Fruit fly (Drosophila melanogaster): ENCODE data around the gene CG31278.

The CG31278 gene

DNA sequence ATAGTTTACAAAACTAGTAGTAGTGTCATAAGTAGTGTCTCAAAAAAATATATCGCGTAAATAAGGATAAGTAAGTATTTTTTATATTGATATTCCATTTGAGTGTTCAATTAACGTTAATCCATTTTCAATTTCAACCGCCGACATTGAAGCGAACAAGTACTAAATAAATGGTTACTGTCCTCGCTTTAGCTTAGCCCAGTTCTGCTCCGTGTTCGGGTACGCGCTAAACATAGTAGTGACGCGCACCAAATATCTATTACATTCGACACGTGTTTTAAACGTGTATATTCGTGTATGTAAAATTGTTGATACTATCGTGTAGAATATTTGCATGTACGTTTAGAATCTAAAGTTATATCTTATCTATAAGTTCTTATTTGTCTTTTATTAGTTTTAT lies 33.0 kb downstream of the CG31278 start:
- TF ChIP-seq bab1 (GFP tag; optimal IDR thresholded peaks at IDR 0.05): peak; percentile 56
- TF ChIP-seq cnc (optimal IDR thresholded peaks at IDR 0.05): no peak
- no peak for TF ChIP-seq CG5204 (GFP tag; optimal IDR thresholded peaks at IDR 0.05)
- peak; percentile 43 for TF ChIP-seq CG1620 (GFP tag; optimal IDR thresholded peaks at IDR 0.05)
- TF ChIP-seq CG14711 (tag; optimal IDR thresholded peaks at IDR 0.05): peak; percentile 20
- peak; percentile 25 for TF ChIP-seq Crg-1 (GFP tag; optimal IDR thresholded peaks at IDR 0.05)

DNA sequence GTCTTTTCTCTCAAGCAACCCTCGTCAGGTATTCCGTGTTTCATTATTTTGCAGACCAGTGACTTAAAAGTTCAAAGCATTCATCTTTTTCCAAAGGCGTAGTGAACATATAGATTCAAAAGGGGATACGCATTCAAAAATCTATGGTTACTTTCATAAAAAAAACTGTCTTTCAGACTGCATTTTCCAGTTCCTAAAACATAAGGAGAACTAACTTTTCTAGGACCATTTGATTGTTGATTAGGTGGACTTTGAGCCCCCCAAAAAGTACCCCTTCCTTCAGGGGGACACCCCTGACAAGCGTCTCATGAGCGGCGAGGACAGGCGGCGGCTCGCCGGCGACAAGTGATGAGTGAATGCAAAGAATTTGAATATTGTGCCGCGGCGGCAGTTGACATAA lies 34.6 kb downstream of the CG31278 start:
- TF ChIP-seq CG1620 (GFP tag; optimal IDR thresholded peaks at IDR 0.05): no peak
- TF ChIP-seq CG14711 (tag; optimal IDR thresholded peaks at IDR 0.05): no peak
- no peak for TF ChIP-seq Crg-1 (GFP tag; optimal IDR thresholded peaks at IDR 0.05)
- no peak for TF ChIP-seq cic (GFP tag; optimal IDR thresholded peaks at IDR 0.05)
- TF ChIP-seq cnc (optimal IDR thresholded peaks at IDR 0.05): no peak
- no peak for TF ChIP-seq bab1 (GFP tag; optimal IDR thresholded peaks at IDR 0.05)
- TF ChIP-seq Hr96 (GFP tag; optimal IDR thresholded peaks at IDR 0.05): no peak
- TF ChIP-seq CG7045 (GFP tag; optimal IDR thresholded peaks at IDR 0.05): no peak
- no peak for TF ChIP-seq ovo (GFP tag; optimal IDR thresholded peaks at IDR 0.05)
- TF ChIP-seq Mnt (GFP tag; optimal IDR thresholded peaks at IDR 0.05): no peak
- TF ChIP-seq CG7101 (tag; optimal IDR thresholded peaks at IDR 0.05): no peak
- no peak for TF ChIP-seq CG33017 (tag; optimal IDR thresholded peaks at IDR 0.05)
- no peak for TF ChIP-seq CG12768 (GFP tag; optimal IDR thresholded peaks at IDR 0.05)
- no peak for TF ChIP-seq CG11617 (GFP tag; optimal IDR thresholded peaks at IDR 0.05)
- no peak for TF ChIP-seq kay (GFP tag; ENCODE audit: borderline replicate concordance)
- no peak for TF ChIP-seq tj (GFP tag; optimal IDR thresholded peaks at IDR 0.05)
- no peak for TF ChIP-seq Clk (GFP tag; optimal IDR thresholded peaks at IDR 0.05)
- no peak for TF ChIP-seq toe (GFP tag; optimal IDR thresholded peaks at IDR 0.05)
- TF ChIP-seq CG5204 (GFP tag; optimal IDR thresholded peaks at IDR 0.05): no peak
- TF ChIP-seq pad (GFP tag; optimal IDR thresholded peaks at IDR 0.05): no peak

DNA sequence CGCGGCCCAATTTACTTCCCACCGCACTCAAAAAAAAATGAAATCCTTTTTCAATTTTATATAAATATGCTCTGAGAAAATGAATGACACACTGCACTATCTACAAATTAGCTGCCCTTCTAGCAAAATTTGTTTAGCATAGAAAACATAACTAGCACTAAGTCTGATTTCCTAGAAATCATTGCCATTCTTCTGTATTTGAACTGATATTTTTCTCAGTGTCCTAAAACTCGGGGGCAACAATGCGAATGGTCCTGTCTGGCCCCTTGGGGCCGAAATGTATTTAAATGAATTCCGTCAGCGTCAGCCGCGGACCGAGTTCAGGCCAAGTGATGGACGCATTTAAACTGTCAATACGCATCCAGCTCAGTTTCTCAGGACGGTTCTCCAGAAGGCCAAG lies 35.5 kb downstream of the CG31278 start:
- TF ChIP-seq tj (GFP tag; optimal IDR thresholded peaks at IDR 0.05) (no peak), bab1 (GFP tag; optimal IDR thresholded peaks at IDR 0.05) (no peak), Crg-1 (GFP tag; optimal IDR thresholded peaks at IDR 0.05) (no peak), CG14711 (tag; optimal IDR thresholded peaks at IDR 0.05) (no peak), Clk (GFP tag; optimal IDR thresholded peaks at IDR 0.05) (no peak), CG7101 (tag; optimal IDR thresholded peaks at IDR 0.05) (no peak), CG7045 (GFP tag; optimal IDR thresholded peaks at IDR 0.05) (no peak), kay (GFP tag; ENCODE audit: borderline replicate concordance) (no peak), pad (GFP tag; optimal IDR thresholded peaks at IDR 0.05) (no peak), toe (GFP tag; optimal IDR thresholded peaks at IDR 0.05) (no peak), ovo (GFP tag; optimal IDR thresholded peaks at IDR 0.05) (no peak), cic (GFP tag; optimal IDR thresholded peaks at IDR 0.05) (no peak), CG1620 (GFP tag; optimal IDR thresholded peaks at IDR 0.05) (no peak), CG5204 (GFP tag; optimal IDR thresholded peaks at IDR 0.05) (no peak), CG11617 (GFP tag; optimal IDR thresholded peaks at IDR 0.05) (no peak), Mnt (GFP tag; optimal IDR thresholded peaks at IDR 0.05) (no peak), Hr96 (GFP tag; optimal IDR thresholded peaks at IDR 0.05) (no peak), CG12768 (GFP tag; optimal IDR thresholded peaks at IDR 0.05) (no peak)

DNA sequence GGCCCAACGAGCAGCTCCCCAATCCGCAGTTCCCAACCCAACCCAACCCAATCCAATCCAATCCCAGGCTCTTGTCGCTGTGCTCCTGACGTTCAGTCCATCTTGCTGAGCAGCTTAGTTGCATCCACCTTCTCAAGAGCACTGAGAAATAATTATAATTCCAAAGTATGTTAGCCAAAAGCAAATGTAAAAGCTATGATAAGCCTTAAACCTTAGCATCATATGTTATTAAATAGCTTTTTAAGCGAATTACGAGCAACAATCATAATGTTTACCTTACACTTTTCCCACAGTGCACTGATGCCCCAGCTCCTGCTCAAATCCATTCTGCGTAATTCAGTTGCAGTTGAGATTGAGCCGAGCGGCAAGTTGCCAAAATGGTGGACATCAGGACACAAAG lies 38.2 kb downstream of the CG31278 start:
- TF ChIP-seq bab1 (GFP tag; optimal IDR thresholded peaks at IDR 0.05): no peak
- no peak for TF ChIP-seq CG7101 (tag; optimal IDR thresholded peaks at IDR 0.05)
- TF ChIP-seq ovo (GFP tag; optimal IDR thresholded peaks at IDR 0.05): no peak
- TF ChIP-seq cnc (optimal IDR thresholded peaks at IDR 0.05): no peak
- no peak for TF ChIP-seq pad (GFP tag; optimal IDR thresholded peaks at IDR 0.05)
- TF ChIP-seq Crg-1 (GFP tag; optimal IDR thresholded peaks at IDR 0.05): no peak
- no peak for TF ChIP-seq CG1620 (GFP tag; optimal IDR thresholded peaks at IDR 0.05)
- TF ChIP-seq CG7045 (GFP tag; optimal IDR thresholded peaks at IDR 0.05): no peak
- TF ChIP-seq CG14711 (tag; optimal IDR thresholded peaks at IDR 0.05): no peak
- no peak for TF ChIP-seq cic (GFP tag; optimal IDR thresholded peaks at IDR 0.05)
- no peak for TF ChIP-seq Clk (GFP tag; optimal IDR thresholded peaks at IDR 0.05)
- TF ChIP-seq kay (GFP tag; ENCODE audit: borderline replicate concordance): no peak

DNA sequence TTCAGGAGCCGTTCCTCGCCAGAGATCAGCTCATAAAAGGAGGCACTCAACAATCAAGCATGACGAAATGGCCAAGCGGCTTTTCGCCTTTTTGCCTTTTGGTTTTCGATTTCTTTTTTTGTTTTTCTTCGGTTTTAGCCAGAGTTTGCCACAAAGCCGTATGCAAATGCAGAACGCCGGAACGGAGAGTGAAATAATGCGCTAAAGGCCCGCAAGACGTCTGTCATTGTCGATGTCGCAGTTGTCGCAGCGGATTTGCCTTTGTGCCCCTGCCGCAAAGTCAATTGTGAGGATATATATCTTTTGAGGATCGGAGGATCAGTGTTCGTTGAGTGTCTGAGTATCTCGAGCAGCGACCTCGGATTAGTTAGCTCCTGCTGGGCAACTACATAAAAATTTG lies 40.2 kb downstream of the CG31278 start:
- TF ChIP-seq CG12768 (GFP tag; optimal IDR thresholded peaks at IDR 0.05): no peak
- no peak for TF ChIP-seq CG7045 (GFP tag; optimal IDR thresholded peaks at IDR 0.05)
- TF ChIP-seq CG7101 (tag; optimal IDR thresholded peaks at IDR 0.05): no peak
- no peak for TF ChIP-seq Crg-1 (GFP tag; optimal IDR thresholded peaks at IDR 0.05)
- no peak for TF ChIP-seq bab1 (GFP tag; optimal IDR thresholded peaks at IDR 0.05)
- no peak for TF ChIP-seq CG11617 (GFP tag; optimal IDR thresholded peaks at IDR 0.05)
- no peak for TF ChIP-seq CG33017 (tag; optimal IDR thresholded peaks at IDR 0.05)
- no peak for TF ChIP-seq ovo (GFP tag; optimal IDR thresholded peaks at IDR 0.05)

DNA sequence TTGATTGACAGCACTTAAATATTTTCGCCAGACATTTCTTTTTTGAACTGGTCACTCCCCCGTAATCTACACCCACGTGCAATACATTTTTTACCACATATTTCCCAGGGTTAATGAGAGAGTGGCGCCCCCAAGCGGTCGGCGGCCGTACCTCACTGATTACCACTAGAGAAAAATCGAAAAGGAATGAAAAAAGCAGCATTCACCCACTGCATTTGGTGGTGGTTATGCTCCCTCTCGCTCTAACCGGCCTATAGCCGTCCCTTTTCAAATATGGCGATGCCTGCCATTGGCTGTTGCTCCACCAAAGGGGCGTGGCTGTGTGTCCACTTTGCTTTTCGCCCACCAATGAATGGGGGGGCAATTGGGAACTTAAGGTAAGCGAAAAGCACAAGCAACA lies 43.2 kb downstream of the CG31278 start:
- TF ChIP-seq pad (GFP tag; optimal IDR thresholded peaks at IDR 0.05): peak; percentile 40
- no peak for TF ChIP-seq CG14711 (tag; optimal IDR thresholded peaks at IDR 0.05)

DNA sequence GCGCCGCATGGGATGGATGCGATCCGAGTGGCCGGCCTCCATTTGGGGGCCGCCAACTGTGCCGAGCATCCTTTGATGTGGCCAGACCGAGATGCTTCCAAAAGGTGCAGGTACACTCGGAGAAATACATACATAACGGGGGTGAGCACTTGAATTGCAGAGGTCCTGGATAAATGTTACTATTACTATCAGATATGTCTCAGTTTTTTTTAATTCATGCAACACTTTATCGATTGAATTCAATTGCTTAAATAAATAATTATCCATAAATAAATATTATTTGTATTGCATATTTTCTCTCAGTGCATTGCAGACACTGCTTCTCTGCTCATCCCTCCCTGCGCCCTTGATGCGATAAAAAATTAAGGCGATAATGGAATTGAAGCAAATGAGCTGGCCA lies 47.0 kb downstream of the CG31278 start:
- TF ChIP-seq Crg-1 (GFP tag; optimal IDR thresholded peaks at IDR 0.05): no peak
- no peak for TF ChIP-seq ovo (GFP tag; optimal IDR thresholded peaks at IDR 0.05)
- TF ChIP-seq cic (GFP tag; optimal IDR thresholded peaks at IDR 0.05): no peak
- no peak for TF ChIP-seq Mnt (GFP tag; optimal IDR thresholded peaks at IDR 0.05)
- TF ChIP-seq CG7045 (GFP tag; optimal IDR thresholded peaks at IDR 0.05): no peak
- no peak for TF ChIP-seq Clk (GFP tag; optimal IDR thresholded peaks at IDR 0.05)

Data from whole organism, adult.